Worm (Caenorhabditis elegans): ENCODE data around the gene W06G6.9.

ce11 chrV:16610094-16610493 is 36.2 kb downstream of the W06G6.9 start:
- TF ChIP-seq fos-1 (tag; optimal IDR thresholded peaks at IDR 0.05) (no peak), nhr-11 (tag; optimal IDR thresholded peaks at IDR 0.05) (no peak), daf-12 (tag; optimal IDR thresholded peaks at IDR 0.05) (no peak), nhr-76 (tag; optimal IDR thresholded peaks at IDR 0.05) (no peak), unc-39 (tag; optimal IDR thresholded peaks at IDR 0.05) (no peak)
